Worm (Caenorhabditis elegans): ENCODE data around the gene str-81.

ce11 chrV:19177804-19178203 lies 73.1 kb downstream of the str-81 start:
- no peak for TF ChIP-seq him-1 (tag; optimal IDR thresholded peaks at IDR 0.05)
- no peak for TF ChIP-seq W03F9.2 (tag; optimal IDR thresholded peaks at IDR 0.05)
- no peak for TF ChIP-seq dao-5 (tag; optimal IDR thresholded peaks at IDR 0.05)

Data from whole organism, L4/young adult.